Worm (Caenorhabditis elegans) whole organism, L3 larva: Measurements from ENCODE around the gene egl-8.
A peak's percentile ranks its signal among the peaks of the same experiment; 100 is the strongest.

Source experiments
- R02D3.7 ChIP-seq: fragments of 150-350 bp; optimal IDR thresholded peaks from 2 replicates; lab custom pipeline; 2014; ENCODE audit warnings: missing biosample characterization, missing genetic modification characterization
- ZK546.5 ChIP-seq: sonication (generic microtip); optimal IDR thresholded peaks from 2 replicates; lab custom pipeline; 2017; ENCODE audit warnings: missing biosample characterization, missing genetic modification characterization
- aly-2 ChIP-seq: fragments of 150-350 bp; optimal IDR thresholded peaks from 2 replicates; lab custom pipeline; 2014; ENCODE audit warnings: missing biosample characterization, missing genetic modification characterization
- ama-1 ChIP-seq: fragments of 150-350 bp; optimal IDR thresholded peaks from 2 replicates; lab custom pipeline; 2018
- ceh-16 ChIP-seq: sonication (generic microtip); optimal IDR thresholded peaks from 2 replicates; lab custom pipeline; 2017; ENCODE audit warnings: missing biosample characterization, missing genetic modification characterization
- ceh-28 ChIP-seq: fragments of 150-350 bp; optimal IDR thresholded peaks from 2 replicates; lab custom pipeline; 2014; ENCODE audit warnings: missing biosample characterization, missing genetic modification reagents, missing genetic modification characterization
- ceh-82 ChIP-seq: fragments of 150-350 bp; optimal IDR thresholded peaks from 2 replicates; lab custom pipeline; 2014; ENCODE audit warnings: missing biosample characterization, missing genetic modification characterization
- ceh-9 ChIP-seq: sonication (generic microtip); optimal IDR thresholded peaks from 2 replicates; lab custom pipeline; 2018; ENCODE audit warnings: missing biosample characterization, missing genetic modification characterization
- daf-12 ChIP-seq: fragments of 150-350 bp; optimal IDR thresholded peaks from 2 replicates; lab custom pipeline; 2014; ENCODE audit warnings: missing biosample characterization, missing genetic modification reagents, missing genetic modification characterization
- egl-27 ChIP-seq: sonication (generic microtip); optimal IDR thresholded peaks from 4 replicates; lab custom pipeline; 2017; ENCODE audit warnings: missing biosample characterization, missing genetic modification reagents, missing genetic modification characterization
- egl-5 ChIP-seq: fragments of 150-350 bp; optimal IDR thresholded peaks from 2 replicates; lab custom pipeline; 2017; ENCODE audit warnings: missing biosample characterization, missing genetic modification reagents, missing genetic modification characterization, inconsistent platforms
- elt-1 ChIP-seq: fragments of 150-350 bp; optimal IDR thresholded peaks from 2 replicates; lab custom pipeline; 2014; ENCODE audit warnings: missing biosample characterization, missing genetic modification characterization
- elt-2 ChIP-seq: sonication (generic microtip); optimal IDR thresholded peaks from 2 replicates; lab custom pipeline; 2016; ENCODE audit warnings: missing genetic modification reagents, mild to moderate bottlenecking, missing genetic modification characterization, missing compliant biosample characterization
- elt-3 ChIP-seq, 3 experiments: fragments of 150-350 bp in 1 of 3; sonication (generic microtip) in 2 of 3; optimal IDR thresholded peaks; 2 replicates in 2 of 3; 4 replicates in 1 of 3; lab custom pipeline; 2014 to 2017; ENCODE audit warnings: missing biosample characterization in 3 of 3, missing genetic modification characterization in 3 of 3
- eor-1 ChIP-seq, 2 experiments: fragments of 150-350 bp; optimal IDR thresholded peaks; 2 replicates each; lab custom pipeline; 2014 to 2018; ENCODE audit warnings: missing biosample characterization in 2 of 2, missing genetic modification characterization in 2 of 2
- fkh-10 ChIP-seq: sonication (generic microtip); optimal IDR thresholded peaks from 2 replicates; lab custom pipeline; 2017; ENCODE audit warnings: missing biosample characterization, missing genetic modification reagents, missing genetic modification characterization
- fkh-2 ChIP-seq: fragments of 150-350 bp; optimal IDR thresholded peaks from 2 replicates; lab custom pipeline; 2014; ENCODE audit warnings: missing biosample characterization, missing genetic modification reagents, missing genetic modification characterization
- fos-1 ChIP-seq: fragments of 150-350 bp; optimal IDR thresholded peaks from 2 replicates; lab custom pipeline; 2014; ENCODE audit warnings: missing biosample characterization, missing genetic modification characterization
- hmg-11 ChIP-seq: sonication (generic microtip); optimal IDR thresholded peaks from 2 replicates; lab custom pipeline; 2016; ENCODE audit warnings: missing genetic modification characterization, missing compliant biosample characterization
- jun-1 ChIP-seq: fragments of 150-350 bp; optimal IDR thresholded peaks from 2 replicates; lab custom pipeline; 2014; ENCODE audit warnings: missing biosample characterization, missing genetic modification reagents, missing genetic modification characterization
- lin-15B ChIP-seq: fragments of 150-350 bp; optimal IDR thresholded peaks from 2 replicates; lab custom pipeline; 2014; ENCODE audit warnings: missing biosample characterization, missing genetic modification characterization
- lin-39 ChIP-seq: fragments of 150-350 bp; optimal IDR thresholded peaks from 2 replicates; lab custom pipeline; 2018; ENCODE audit warnings: missing biosample characterization, missing genetic modification reagents, missing genetic modification characterization
- lsy-12 ChIP-seq: sonication (generic microtip); optimal IDR thresholded peaks from 2 replicates; lab custom pipeline; 2016; ENCODE audit warnings: mild to moderate bottlenecking, missing genetic modification characterization, missing compliant biosample characterization
- mdl-1 ChIP-seq: fragments of 150-350 bp; optimal IDR thresholded peaks from 2 replicates; lab custom pipeline; 2014; ENCODE audit warnings: missing biosample characterization, missing genetic modification characterization
- mml-1 ChIP-seq: fragments of 150-350 bp; sonication (generic microtip); optimal IDR thresholded peaks from 3 replicates; lab custom pipeline; 2014; ENCODE audit warnings: missing biosample characterization, missing genetic modification characterization
- nfya-1 ChIP-seq: sonication (generic microtip); optimal IDR thresholded peaks from 2 replicates; lab custom pipeline; 2017; ENCODE audit warnings: missing genetic modification characterization, mild to moderate bottlenecking, missing compliant biosample characterization, antibody characterized with exemption, moderate library complexity; ENCODE audit not compliant: insufficient read depth
- nhr-11 ChIP-seq: fragments of 150-350 bp; optimal IDR thresholded peaks from 2 replicates; lab custom pipeline; 2014; ENCODE audit warnings: missing biosample characterization, missing genetic modification characterization
- nhr-12 ChIP-seq: fragments of 150-350 bp; optimal IDR thresholded peaks from 2 replicates; lab custom pipeline; 2014; ENCODE audit warnings: missing biosample characterization, missing genetic modification characterization
- nhr-23 ChIP-seq: fragments of 150-350 bp; optimal IDR thresholded peaks from 2 replicates; lab custom pipeline; 2014; ENCODE audit warnings: missing biosample characterization, missing genetic modification reagents, missing genetic modification characterization
- nhr-237 ChIP-seq: fragments of 150-350 bp; optimal IDR thresholded peaks from 2 replicates; lab custom pipeline; 2014; ENCODE audit warnings: missing biosample characterization, missing genetic modification characterization
- nhr-25 ChIP-seq: sonication (generic microtip); optimal IDR thresholded peaks from 2 replicates; lab custom pipeline; 2017; ENCODE audit warnings: missing biosample characterization, missing genetic modification characterization
- nhr-28 ChIP-seq: fragments of 150-350 bp; optimal IDR thresholded peaks from 2 replicates; lab custom pipeline; 2014; ENCODE audit warnings: missing biosample characterization, missing genetic modification characterization
- nhr-43 ChIP-seq: sonication (generic microtip); optimal IDR thresholded peaks from 2 replicates; lab custom pipeline; 2016; ENCODE audit warnings: mild to moderate bottlenecking, missing genetic modification characterization, missing compliant biosample characterization; ENCODE audit not compliant: poor library complexity, severe bottlenecking
- nhr-67 ChIP-seq: fragments of 150-350 bp; optimal IDR thresholded peaks from 2 replicates; lab custom pipeline; 2014; ENCODE audit warnings: missing biosample characterization, missing genetic modification characterization
- nhr-76 ChIP-seq: fragments of 150-350 bp; sonication (generic microtip); optimal IDR thresholded peaks from 5 replicates; lab custom pipeline; 2014; ENCODE audit warnings: missing biosample characterization, missing genetic modification characterization
- nhr-77 ChIP-seq: fragments of 150-350 bp; optimal IDR thresholded peaks from 2 replicates; lab custom pipeline; 2014; ENCODE audit warnings: missing biosample characterization, missing genetic modification characterization
- pha-4 ChIP-seq: fragments of 150-350 bp; optimal IDR thresholded peaks from 2 replicates; lab custom pipeline; 2014; ENCODE audit warnings: missing biosample characterization, missing genetic modification reagents, missing genetic modification characterization
- pqm-1 ChIP-seq: fragments of 150-350 bp; optimal IDR thresholded peaks from 2 replicates; lab custom pipeline; 2017; ENCODE audit warnings: missing biosample characterization, missing genetic modification characterization, inconsistent platforms
- sea-2 ChIP-seq: fragments of 150-350 bp; sonication (generic microtip); optimal IDR thresholded peaks from 4 replicates; lab custom pipeline; 2014; ENCODE audit warnings: missing biosample characterization, missing genetic modification reagents, missing genetic modification characterization
- skn-1 ChIP-seq: fragments of 150-350 bp; optimal IDR thresholded peaks from 2 replicates; lab custom pipeline; 2014; ENCODE audit warnings: missing biosample characterization, missing genetic modification characterization
- snpc-4 ChIP-seq: fragments of 150-350 bp; optimal IDR thresholded peaks from 2 replicates; lab custom pipeline; 2014; ENCODE audit warnings: missing biosample characterization, missing genetic modification characterization
- tbx-2 ChIP-seq: sonication (generic microtip); optimal IDR thresholded peaks from 2 replicates; lab custom pipeline; 2016; ENCODE audit warnings: mild to moderate bottlenecking, missing genetic modification characterization, missing compliant biosample characterization
- unc-39 ChIP-seq: sonication (generic microtip); optimal IDR thresholded peaks from 4 replicates; lab custom pipeline; 2017; ENCODE audit warnings: missing biosample characterization, missing genetic modification characterization
- unc-62 ChIP-seq: fragments of 150-350 bp; sonication (generic microtip); optimal IDR thresholded peaks from 4 replicates; lab custom pipeline; 2014; ENCODE audit warnings: missing biosample characterization, missing genetic modification reagents, missing genetic modification characterization
- zag-1 ChIP-seq: fragments of 150-350 bp; optimal IDR thresholded peaks from 2 replicates; lab custom pipeline; 2014; ENCODE audit warnings: missing biosample characterization, missing genetic modification characterization
- ztf-11 ChIP-seq: fragments of 150-350 bp; optimal IDR thresholded peaks from 2 replicates; lab custom pipeline; 2014; ENCODE audit warnings: missing biosample characterization, missing genetic modification characterization
- ztf-4 ChIP-seq: fragments of 150-350 bp; optimal IDR thresholded peaks from 2 replicates; lab custom pipeline; 2014; ENCODE audit warnings: missing biosample characterization, missing genetic modification characterization

The egl-8 gene

DNA sequence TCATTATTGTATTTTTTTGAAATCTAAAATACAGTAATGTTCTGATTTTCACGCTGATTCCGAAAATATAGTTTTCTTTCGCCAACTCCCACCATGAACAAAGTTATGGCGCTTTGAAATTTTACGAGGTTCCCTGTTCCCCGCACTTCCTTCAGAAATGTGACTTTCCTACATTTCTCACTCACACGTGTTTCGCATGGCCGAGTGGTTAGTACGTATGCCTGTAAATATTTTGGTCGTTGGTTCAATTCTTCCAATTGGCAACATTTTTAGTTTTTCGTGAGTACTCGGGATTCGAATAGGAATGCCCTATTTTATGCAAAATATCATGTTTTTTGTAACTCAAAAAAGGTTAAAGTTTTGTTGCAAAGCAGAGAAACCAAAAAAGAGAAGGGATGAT lies 32.7 kb downstream of the egl-8 start:
- TF ChIP-seq unc-62 (no peak), ceh-28 (tag; lab: Kevin White, UChicago) (no peak), skn-1 (tag; lab: Kevin White, UChicago) (no peak), hmg-11 (tag; lab: Kevin White, UChicago) (peak; percentile 21), ceh-16 (tag; lab: Kevin White, UChicago) (no peak), nhr-43 (tag; lab: Kevin White, UChicago) (peak; percentile 60), nhr-76 (tag; lab: Kevin White, UChicago) (peak; percentile 25), elt-3 (tag; optimal IDR thresholded peaks at IDR 0.05; lab: Kevin White, UChicago) (no peak), sea-2 (GFP tag; lab: Kevin White, UChicago) (no peak), ceh-9 (tag; lab: Kevin White, UChicago) (no peak), fos-1 (tag; lab: Kevin White, UChicago) (no peak), fkh-10 (GFP tag; lab: Kevin White, UChicago) (no peak), mdl-1 (tag; lab: Kevin White, UChicago) (peak; percentile 25), elt-2 (peak; percentile 30), nhr-28 (no peak), nhr-23 (tag; lab: Kevin White, UChicago) (no peak), zag-1 (tag; lab: Kevin White, UChicago) (no peak), elt-1 (tag; lab: Kevin White, UChicago) (no peak), pqm-1 (tag; lab: Kevin White, UChicago) (no peak), nhr-237 (tag; lab: Kevin White, UChicago) (no peak), jun-1 (peak; percentile 7), ama-1 (lab: Kevin White, UChicago) (no peak), nhr-12 (no peak), ZK546.5 (tag; lab: Kevin White, UChicago) (no peak), ztf-4 (no peak), unc-39 (tag; lab: Kevin White, UChicago) (no peak), lsy-12 (tag; lab: Kevin White, UChicago) (peak; percentile 57), snpc-4 (tag; lab: Kevin White, UChicago) (no peak), nhr-25 (tag; lab: Kevin White, UChicago) (no peak), egl-27 (tag; lab: Kevin White, UChicago) (no peak), aly-2 (tag; lab: Kevin White, UChicago) (no peak), ztf-11 (tag; lab: Kevin White, UChicago) (no peak), ceh-82 (tag; lab: Kevin White, UChicago) (no peak), pha-4 (peak; percentile 31), nhr-67 (tag; lab: Kevin White, UChicago) (no peak), fkh-2 (tag; lab: Kevin White, UChicago) (no peak), lin-15B (no peak), egl-5 (no peak), nhr-11 (no peak), lin-39 (tag; lab: Kevin White, UChicago) (no peak), mml-1 (tag; lab: Kevin White, UChicago) (no peak), nfya-1 (tag; lab: Kevin White, UChicago) (peak; percentile 20), nhr-77 (tag; lab: Kevin White, UChicago) (no peak), tbx-2 (peak; percentile 45), R02D3.7 (tag; lab: Kevin White, UChicago) (no peak), eor-1 (tag; optimal IDR thresholded peaks at IDR 0.05; lab: Kevin White, UChicago) (no peak), daf-12 (tag; lab: Kevin White, UChicago) (no peak)
